Worm (Caenorhabditis elegans): ENCODE results near the gene K08E5.1.

DNA sequence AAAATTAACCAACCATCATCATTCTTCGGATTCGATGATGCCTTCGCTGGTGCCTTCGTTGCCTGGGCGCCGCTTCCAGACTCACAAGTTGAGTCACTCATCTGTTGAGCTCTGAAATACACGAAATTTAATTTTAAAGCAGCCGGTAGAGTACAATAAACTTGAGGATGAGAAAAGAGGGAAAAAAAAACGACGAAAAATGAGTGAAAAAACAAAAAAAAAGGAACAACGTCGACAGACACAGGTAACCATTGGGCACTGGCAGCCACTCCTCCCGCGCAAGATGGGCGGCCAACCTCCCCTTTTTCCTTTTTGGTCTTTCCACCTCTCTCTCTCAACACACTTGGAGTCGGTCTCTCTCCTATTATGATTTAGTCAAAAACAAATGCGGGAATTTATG lies at the start of gene K08E5.1:
- TF ChIP-seq flt-1 (GFP tag; IDR thresholded peaks at IDR 0.05) (no peak), ama-1 (optimal IDR thresholded peaks at IDR 0.05) (no peak), B0310.2 (tag; optimal IDR thresholded peaks at IDR 0.05) (no peak), ceh-36 (tag; optimal IDR thresholded peaks at IDR 0.05) (no peak), tbx-11 (GFP tag; IDR thresholded peaks at IDR 0.05) (no peak), pes-1 (GFP tag; IDR thresholded peaks at IDR 0.05) (no peak), aly-1 (tag; optimal IDR thresholded peaks at IDR 0.05) (no peak), tra-4 (tag; optimal IDR thresholded peaks at IDR 0.05) (no peak), F13C5.2 (tag; optimal IDR thresholded peaks at IDR 0.05) (no peak), ceh-13 (GFP tag; optimal IDR thresholded peaks at IDR 0.05) (no peak)
